Fruit fly (Drosophila melanogaster): ENCODE measurements around the gene chm.

dm6 chr2L:7396962-7397361 lies 15.3 kb upstream of the chm start:
- no peak for TF ChIP-seq psq (optimal IDR thresholded peaks at IDR 0.05)
- no peak for TF ChIP-seq ttk (optimal IDR thresholded peaks at IDR 0.05)
- no peak for TF ChIP-seq insv (optimal IDR thresholded peaks at IDR 0.05)

Data from Kc167 (cell line).